Worm (Caenorhabditis elegans) whole organism, L1 larva: Measurements from ENCODE around the gene ugt-14.

Source experiments
- C04F5.9 ChIP-seq: sonication (generic microtip); optimal IDR thresholded peaks from 2 replicates; lab custom pipeline; 2016; ENCODE audit warnings: missing genetic modification characterization, missing compliant biosample characterization
- C34B4.2 ChIP-seq: sonication (generic microtip); optimal IDR thresholded peaks from 2 replicates; lab custom pipeline; 2017; ENCODE audit warnings: mild to moderate bottlenecking, missing genetic modification characterization, missing compliant biosample characterization
- aly-2 ChIP-seq: fragments of 150-350 bp; optimal IDR thresholded peaks from 2 replicates; lab custom pipeline; 2014; ENCODE audit warnings: missing biosample characterization, missing genetic modification characterization
- ama-1 ChIP-seq: fragments of 150-350 bp; optimal IDR thresholded peaks from 2 replicates; lab custom pipeline; 2014
- ceh-63 ChIP-seq: fragments of 200-800 bp; sonication (Bioruptor generic); optimal IDR thresholded peaks from 2 replicates; lab custom pipeline; 2018; ENCODE audit warnings: mild to moderate bottlenecking, missing genetic modification characterization, missing compliant biosample characterization
- ceh-82 ChIP-seq, 3 experiments: fragments of 150-350 bp in 1 of 3; sonication (generic microtip) in 2 of 3; optimal IDR thresholded peaks; 2 replicates each; lab custom pipeline; 2014 to 2017; ENCODE audit warnings: missing biosample characterization in 3 of 3, missing genetic modification characterization in 3 of 3
- ceh-90 ChIP-seq: sonication (generic microtip); optimal IDR thresholded peaks from 2 replicates; lab custom pipeline; 2016; ENCODE audit warnings: missing genetic modification characterization, missing compliant biosample characterization
- dsc-1 ChIP-seq: sonication (generic microtip); optimal IDR thresholded peaks from 2 replicates; lab custom pipeline; 2016; ENCODE audit warnings: mild to moderate bottlenecking, missing genetic modification characterization, missing compliant biosample characterization
- efl-1 ChIP-seq, 4 experiments: fragments of 150-350 bp; optimal IDR thresholded peaks in 3 of 4; peaks in 1 of 4; 1 replicate in 1 of 4; 2 replicates in 3 of 4; lab custom pipeline; 2014; ENCODE audit warnings: missing biosample characterization in 2 of 4, missing genetic modification characterization in 2 of 4, missing genetic modification reagents in 2 of 4
- egl-13 ChIP-seq: sonication (generic microtip); optimal IDR thresholded peaks from 2 replicates; lab custom pipeline; 2016; ENCODE audit warnings: missing genotype, missing genetic modification reagents, missing genetic modification characterization, missing compliant biosample characterization
- egl-27 ChIP-seq, 2 experiments: fragments of 150-350 bp in 1 of 2; sonication (generic microtip); optimal IDR thresholded peaks; 3 replicates each; lab custom pipeline; 2017 to 2018; ENCODE audit warnings: missing biosample characterization in 2 of 2, missing genetic modification characterization in 2 of 2, missing genetic modification reagents in 2 of 2
- ets-5 ChIP-seq: fragments of 200-800 bp; sonication (Bioruptor generic); IDR thresholded peaks from 2 replicates; pipeline ENCODE4 v1.3.6; 2022; ENCODE audit warnings: missing genetic modification characterization, missing compliant biosample characterization
- fkh-8 ChIP-seq: sonication (generic microtip); optimal IDR thresholded peaks from 2 replicates; lab custom pipeline; 2016; ENCODE audit warnings: mild to moderate bottlenecking, missing genetic modification characterization, missing compliant biosample characterization
- hlh-4 ChIP-seq: sonication (generic microtip); optimal IDR thresholded peaks from 2 replicates; lab custom pipeline; 2016; ENCODE audit warnings: mild to moderate bottlenecking, missing genetic modification characterization, missing compliant biosample characterization
- irx-1 ChIP-seq: sonication (generic microtip); optimal IDR thresholded peaks from 2 replicates; lab custom pipeline; 2016; ENCODE audit warnings: missing genetic modification characterization, missing compliant biosample characterization
- isw-1 ChIP-seq: fragments of 200-800 bp; sonication (Bioruptor generic); IDR thresholded peaks from 2 replicates; pipeline ENCODE4 v1.3.6; 2022; ENCODE audit warnings: missing genetic modification characterization, missing compliant biosample characterization
- jun-1 ChIP-seq: fragments of 150-350 bp; optimal IDR thresholded peaks from 2 replicates; lab custom pipeline; 2014; ENCODE audit warnings: missing biosample characterization, missing genetic modification reagents, missing genetic modification characterization
- lin-14 ChIP-seq: fragments of 200-800 bp; sonication (Bioruptor generic); optimal IDR thresholded peaks from 2 replicates; lab custom pipeline; 2018; ENCODE audit warnings: mild to moderate bottlenecking, missing genetic modification characterization, moderate library complexity, missing compliant biosample characterization
- lin-15B ChIP-seq: fragments of 150-350 bp; sonication (generic microtip); optimal IDR thresholded peaks from 3 replicates; lab custom pipeline; 2014; ENCODE audit warnings: missing biosample characterization, missing genetic modification characterization
- lin-35 ChIP-seq, 2 experiments: fragments of 150-350 bp; optimal IDR thresholded peaks; 2 replicates each; lab custom pipeline; 2014; ENCODE audit warnings: missing biosample characterization in 2 of 2, missing genetic modification characterization in 2 of 2, missing genetic modification reagents in 2 of 2
- lsy-2 ChIP-seq, 2 experiments: fragments of 150-350 bp; optimal IDR thresholded peaks; 2 replicates each; lab custom pipeline; 2014; ENCODE audit warnings: missing biosample characterization in 2 of 2, missing genetic modification characterization in 2 of 2
- mef-2 ChIP-seq: fragments of 150-350 bp; optimal IDR thresholded peaks from 2 replicates; lab custom pipeline; 2014; ENCODE audit warnings: missing biosample characterization, missing genetic modification characterization
- nhr-12 ChIP-seq: sonication (generic microtip); optimal IDR thresholded peaks from 2 replicates; lab custom pipeline; 2017; ENCODE audit warnings: missing biosample characterization, missing genetic modification characterization
- nhr-28 ChIP-seq: fragments of 150-350 bp; optimal IDR thresholded peaks from 2 replicates; lab custom pipeline; 2014; ENCODE audit warnings: missing biosample characterization, missing genetic modification characterization
- nhr-47 ChIP-seq: sonication (generic microtip); optimal IDR thresholded peaks from 2 replicates; lab custom pipeline; 2016; ENCODE audit warnings: mild to moderate bottlenecking, missing genetic modification characterization, moderate library complexity, missing compliant biosample characterization
- nhr-71 ChIP-seq: sonication (generic microtip); optimal IDR thresholded peaks from 2 replicates; lab custom pipeline; 2016; ENCODE audit warnings: mild to moderate bottlenecking, missing genetic modification characterization, moderate library complexity, missing compliant biosample characterization
- nhr-85 ChIP-seq: sonication (generic microtip); peaks from one replicate; lab custom pipeline; 2016; ENCODE audit warnings: missing genetic modification characterization, inconsistent platforms, missing compliant biosample characterization
- pax-3 ChIP-seq: fragments of 200-800 bp; sonication (Bioruptor generic); optimal IDR thresholded peaks from 2 replicates; lab custom pipeline; 2018; ENCODE audit warnings: mild to moderate bottlenecking, missing genetic modification characterization, moderate library complexity, missing compliant biosample characterization
- pqm-1 ChIP-seq: sonication (generic microtip); optimal IDR thresholded peaks from 3 replicates; lab custom pipeline; 2017; ENCODE audit warnings: missing biosample characterization, missing genetic modification characterization
- skn-1 ChIP-seq: fragments of 150-350 bp; optimal IDR thresholded peaks from 2 replicates; lab custom pipeline; 2014; ENCODE audit warnings: missing biosample characterization, missing genetic modification characterization
- snpc-4 ChIP-seq: fragments of 150-350 bp; optimal IDR thresholded peaks from 2 replicates; lab custom pipeline; 2014; ENCODE audit warnings: missing biosample characterization, missing genetic modification characterization
- snu-23 ChIP-seq: sonication (generic microtip); optimal IDR thresholded peaks from 2 replicates; lab custom pipeline; 2016; ENCODE audit warnings: missing genetic modification characterization, missing compliant biosample characterization
- sox-4 ChIP-seq: sonication (generic microtip); optimal IDR thresholded peaks from 2 replicates; lab custom pipeline; 2016; ENCODE audit warnings: missing genetic modification characterization, missing compliant biosample characterization
- swsn-7 ChIP-seq: sonication (generic microtip); optimal IDR thresholded peaks from 2 replicates; lab custom pipeline; 2016; ENCODE audit warnings: missing genetic modification characterization, missing compliant biosample characterization
- unc-130 ChIP-seq: fragments of 150-350 bp; optimal IDR thresholded peaks from 2 replicates; lab custom pipeline; 2017; ENCODE audit warnings: missing biosample characterization, missing genetic modification characterization, inconsistent platforms
- unc-30 ChIP-seq: sonication (generic microtip); optimal IDR thresholded peaks from 2 replicates; lab custom pipeline; 2017; ENCODE audit warnings: missing biosample characterization, missing genetic modification characterization
- unc-86 ChIP-seq: sonication (generic microtip); optimal IDR thresholded peaks from 2 replicates; lab custom pipeline; 2016; ENCODE audit warnings: missing genetic modification characterization, missing compliant biosample characterization
- unc-98 ChIP-seq: fragments of 200-800 bp; sonication (Bioruptor generic); IDR thresholded peaks from 2 replicates; pipeline ENCODE4 v1.3.6; 2022; ENCODE audit warnings: missing genetic modification characterization, missing compliant biosample characterization
- zip-4 ChIP-seq: fragments of 200-800 bp; sonication (Bioruptor generic); optimal IDR thresholded peaks from 2 replicates; lab custom pipeline; 2018; ENCODE audit warnings: mild to moderate bottlenecking, missing genetic modification characterization, moderate library complexity, missing compliant biosample characterization
- ztf-11 ChIP-seq, 2 experiments: sonication (generic microtip); optimal IDR thresholded peaks; 2 replicates each; lab custom pipeline; 2016 to 2017; ENCODE audit warnings: missing genetic modification characterization in 2 of 2, missing biosample characterization in 1 of 2, missing compliant biosample characterization in 1 of 2

The ugt-14 gene

DNA sequence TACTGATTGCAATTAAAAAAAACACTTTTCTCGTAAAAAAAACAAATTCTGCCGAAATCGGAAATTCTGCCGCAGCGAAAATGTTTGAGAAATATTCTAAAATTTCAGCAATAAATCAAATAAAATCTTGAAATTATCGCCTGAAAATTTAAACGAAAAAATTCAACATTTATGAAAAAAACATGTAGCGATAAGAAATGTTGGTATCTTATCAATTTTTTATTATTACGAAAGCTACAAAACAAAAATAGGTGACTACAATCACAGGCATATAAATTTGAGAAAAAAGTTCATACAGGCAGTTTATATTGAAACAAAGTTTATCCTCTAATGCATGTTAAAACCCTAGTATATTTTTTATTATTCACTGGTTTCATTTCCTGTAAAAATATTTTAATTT, at the start of gene ugt-14:
ugt-14 (plus strand) TSS at position 301 of the 400 bp plus-strand sequence.
- no peak for TF ChIP-seq aly-2 (tag; lab: Kevin White, UChicago)
- no peak for TF ChIP-seq lin-35 (GFP tag; optimal IDR thresholded peaks at IDR 0.05; lab: Kevin White, UChicago)
- no peak for TF ChIP-seq sox-4 (tag; lab: Kevin White, UChicago)
- TF ChIP-seq hlh-4 = no peak
- no peak for TF ChIP-seq ets-5 (GFP tag; lab: Robert Waterston, UW)
- no peak for TF ChIP-seq unc-86 (tag; lab: Kevin White, UChicago)
- no peak for TF ChIP-seq nhr-85
- no peak for TF ChIP-seq ceh-82 (tag; optimal IDR thresholded peaks at IDR 0.05; lab: Kevin White, UChicago)
- no peak for TF ChIP-seq unc-130
- TF ChIP-seq isw-1 (GFP tag; lab: Robert Waterston, UW) = no peak
- no peak for TF ChIP-seq pax-3 (tag; lab: Kevin White, UChicago)
- no peak for TF ChIP-seq jun-1 (tag; lab: Kevin White, UChicago)
- no peak for TF ChIP-seq swsn-7 (tag; lab: Kevin White, UChicago)
- no peak for TF ChIP-seq dsc-1
- no peak for TF ChIP-seq pqm-1
- TF ChIP-seq ama-1 = no peak

- TF ChIP-seq skn-1 = no peak
- no peak for TF ChIP-seq irx-1
- TF ChIP-seq zip-4 = no peak
- no peak for TF ChIP-seq unc-30 (tag; lab: Kevin White, UChicago)
- no peak for TF ChIP-seq snpc-4
- TF ChIP-seq mef-2 (tag; lab: Kevin White, UChicago) = no peak
- no peak for TF ChIP-seq ets-5 (GFP tag; lab: Robert Waterston, UW)
- no peak for TF ChIP-seq ceh-63 (GFP tag; lab: Kevin White, UChicago)
- no peak for TF ChIP-seq lin-15B (tag; lab: Kevin White, UChicago)
- TF ChIP-seq ztf-11 (tag; optimal IDR thresholded peaks at IDR 0.05; lab: Kevin White, UChicago) = no peak
- TF ChIP-seq C04F5.9 = no peak
- TF ChIP-seq C34B4.2 (tag; lab: Kevin White, UChicago) = no peak
- no peak for TF ChIP-seq jun-1 (tag; lab: Kevin White, UChicago)
- no peak for TF ChIP-seq nhr-28 (tag; lab: Kevin White, UChicago)
- TF ChIP-seq nhr-12 (tag; lab: Kevin White, UChicago) = no peak
- TF ChIP-seq egl-27 (tag; optimal IDR thresholded peaks at IDR 0.05; lab: Kevin White, UChicago) = no peak
- TF ChIP-seq ceh-82 (tag; optimal IDR thresholded peaks at IDR 0.05; lab: Kevin White, UChicago) = no peak
These were observed 48.5 kb upstream of the ugt-14 start for ce11 chrV:4857561-4857960.

DNA sequence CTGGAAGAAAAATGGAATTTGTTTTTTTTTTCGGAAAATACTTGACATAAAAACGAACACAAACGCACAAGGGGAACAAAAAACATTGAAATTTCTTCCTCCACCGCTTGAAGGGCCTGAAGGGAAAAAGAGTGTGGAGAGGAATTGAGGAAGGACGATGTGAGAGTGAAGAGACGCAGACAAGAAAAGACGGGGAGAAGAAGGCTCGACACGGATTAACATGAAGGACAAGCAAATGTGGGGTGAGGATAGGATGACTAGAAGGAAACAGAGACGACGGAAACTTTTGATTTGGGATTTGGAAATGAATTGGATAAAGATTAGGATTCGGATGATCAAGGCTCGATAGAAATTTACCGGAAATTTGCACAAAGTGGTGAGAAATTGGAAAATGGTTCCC, 45.5 kb upstream of the ugt-14 start:
- TF ChIP-seq ceh-90 (tag; lab: Kevin White, UChicago) (no peak), lin-14 (GFP tag; lab: Kevin White, UChicago) (peak; percentile 57), egl-13 (peak; percentile 22), fkh-8 (tag; lab: Kevin White, UChicago) (peak; percentile 15), unc-98 (GFP tag; lab: Robert Waterston, UW) (no peak), nhr-47 (peak; percentile 25), nhr-71 (tag; lab: Kevin White, UChicago) (peak; percentile 37), lsy-2 (tag; optimal IDR thresholded peaks at IDR 0.05; lab: Kevin White, UChicago) (peak in 1 of 2 experiments; percentile 13), lin-35 (GFP tag; optimal IDR thresholded peaks at IDR 0.05; lab: Kevin White, UChicago) (no peak), snu-23 (GFP tag; lab: Kevin White, UChicago) (peak; percentile 18), dsc-1 (peak; percentile 50), efl-1 (optimal IDR thresholded peaks at IDR 0.05; lab: Kevin White, UChicago) (peak; percentile 9 to 15), efl-1 (GFP tag; optimal IDR thresholded peaks at IDR 0.05 in 1 of 2; lab: Kevin White, UChicago) (peak in 1 of 2 experiments; percentile 78)
- TF ChIP-seq, all 84 proteins: peak for 9
